Worm (Caenorhabditis elegans): ENCODE data around the gene tpst-1.

tpst-1 gene

DNA sequence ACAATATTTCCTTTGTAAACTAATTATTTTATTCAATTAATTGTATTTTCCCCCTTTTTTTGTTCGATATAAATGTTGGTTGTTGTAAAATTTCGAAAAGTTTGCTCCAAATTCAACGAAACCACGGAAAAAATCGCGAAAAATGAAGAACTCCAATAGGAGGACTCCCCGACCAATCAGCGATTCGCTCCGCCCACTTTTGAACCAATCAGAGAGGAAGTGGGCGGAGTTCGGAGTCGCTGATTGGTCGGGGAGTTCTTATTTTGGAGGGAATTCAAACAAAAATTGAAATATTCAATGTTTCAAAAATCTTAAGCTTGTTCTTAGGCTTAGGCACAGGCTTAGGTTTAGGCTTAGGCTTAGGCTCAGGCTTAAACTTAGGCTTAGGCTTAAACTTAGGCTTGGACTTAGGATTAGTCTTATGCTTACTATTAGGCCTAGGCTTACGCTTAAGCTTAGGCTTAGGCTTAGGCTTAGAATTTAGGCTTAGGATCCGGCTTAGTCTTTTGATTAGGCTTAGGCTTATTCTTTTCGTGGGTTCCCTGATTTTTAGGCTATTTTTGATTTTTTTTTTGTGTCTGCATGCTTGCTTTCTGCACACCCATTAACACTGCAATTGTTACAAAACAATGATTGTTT lies 21.6 kb downstream of the tpst-1 start:
- TF ChIP-seq klf-2 (GFP tag; conservative IDR thresholded peaks at IDR 0.05) = no peak
- TF ChIP-seq tab-1 (GFP tag; IDR thresholded peaks at IDR 0.05) = no peak
- TF ChIP-seq T22C8.4 (GFP tag; IDR thresholded peaks at IDR 0.05) = no peak
- TF ChIP-seq ztf-23 (GFP tag; IDR thresholded peaks at IDR 0.05) = no peak
- no peak for TF ChIP-seq med-1 (GFP tag; optimal IDR thresholded peaks at IDR 0.05; ENCODE audit: insufficient read depth)
- no peak for TF ChIP-seq cog-1 (tag; optimal IDR thresholded peaks at IDR 0.05)
- no peak for TF ChIP-seq ztf-29 (GFP tag; IDR thresholded peaks at IDR 0.05)
- TF ChIP-seq flt-1 (GFP tag; IDR thresholded peaks at IDR 0.05) = no peak
- no peak for TF ChIP-seq ref-1 (GFP tag; conservative IDR thresholded peaks at IDR 0.05)

DNA sequence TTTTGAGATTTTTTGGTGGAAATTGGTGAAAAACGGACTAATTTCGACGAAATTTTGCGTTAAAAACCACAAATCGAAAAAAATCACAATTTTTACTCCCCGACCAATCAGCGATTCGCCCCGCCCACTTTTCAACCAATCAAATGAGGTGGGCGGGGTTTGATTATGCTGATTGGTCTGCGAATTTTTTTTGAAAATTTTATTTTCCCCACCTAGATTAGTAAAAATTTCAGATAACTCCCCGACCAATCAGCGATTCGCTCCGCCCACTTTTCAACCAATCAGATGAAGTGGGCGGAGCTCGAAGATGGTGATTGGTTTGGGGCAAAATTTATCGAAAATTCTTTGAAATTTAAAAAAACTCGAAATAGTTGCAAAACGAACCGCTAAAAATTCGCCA lies 22.9 kb downstream of the tpst-1 start:
- TF ChIP-seq flt-1 (GFP tag; IDR thresholded peaks at IDR 0.05) (no peak), ztf-29 (GFP tag; IDR thresholded peaks at IDR 0.05) (no peak), cog-1 (tag; optimal IDR thresholded peaks at IDR 0.05) (no peak), klf-2 (GFP tag; conservative IDR thresholded peaks at IDR 0.05) (no peak), T22C8.4 (GFP tag; IDR thresholded peaks at IDR 0.05) (no peak), ref-1 (GFP tag; conservative IDR thresholded peaks at IDR 0.05) (no peak), tab-1 (GFP tag; IDR thresholded peaks at IDR 0.05) (no peak), ztf-23 (GFP tag; IDR thresholded peaks at IDR 0.05) (no peak), med-1 (GFP tag; optimal IDR thresholded peaks at IDR 0.05; ENCODE audit: insufficient read depth) (no peak)

DNA sequence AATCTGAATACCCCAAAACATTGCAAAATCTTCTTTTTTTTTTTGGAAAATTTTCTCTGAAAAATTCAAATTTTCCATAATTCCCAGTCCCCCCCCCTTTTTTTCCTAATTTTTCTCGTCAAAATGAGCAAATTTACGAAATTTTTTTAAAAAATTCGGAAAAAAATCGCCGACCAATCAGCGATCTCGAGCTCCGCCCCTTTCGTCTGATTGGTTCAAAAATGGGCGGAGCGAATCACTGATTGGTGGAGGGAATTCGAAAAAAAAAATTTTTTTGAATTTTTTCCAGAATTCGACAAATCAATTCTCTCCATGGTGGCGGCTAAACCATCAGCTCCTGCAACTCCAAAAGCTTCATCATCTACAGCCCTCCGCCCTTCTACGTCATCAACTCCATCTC lies 23.5 kb downstream of the tpst-1 start:
- TF ChIP-seq ref-1 (GFP tag; conservative IDR thresholded peaks at IDR 0.05) (no peak), tab-1 (GFP tag; IDR thresholded peaks at IDR 0.05) (no peak), flt-1 (GFP tag; IDR thresholded peaks at IDR 0.05) (no peak), klf-2 (GFP tag; conservative IDR thresholded peaks at IDR 0.05) (no peak), ztf-29 (GFP tag; IDR thresholded peaks at IDR 0.05) (no peak), ztf-23 (GFP tag; IDR thresholded peaks at IDR 0.05) (no peak), T22C8.4 (GFP tag; IDR thresholded peaks at IDR 0.05) (no peak), cog-1 (tag; optimal IDR thresholded peaks at IDR 0.05) (no peak), med-1 (GFP tag; optimal IDR thresholded peaks at IDR 0.05; ENCODE audit: insufficient read depth) (no peak)

DNA sequence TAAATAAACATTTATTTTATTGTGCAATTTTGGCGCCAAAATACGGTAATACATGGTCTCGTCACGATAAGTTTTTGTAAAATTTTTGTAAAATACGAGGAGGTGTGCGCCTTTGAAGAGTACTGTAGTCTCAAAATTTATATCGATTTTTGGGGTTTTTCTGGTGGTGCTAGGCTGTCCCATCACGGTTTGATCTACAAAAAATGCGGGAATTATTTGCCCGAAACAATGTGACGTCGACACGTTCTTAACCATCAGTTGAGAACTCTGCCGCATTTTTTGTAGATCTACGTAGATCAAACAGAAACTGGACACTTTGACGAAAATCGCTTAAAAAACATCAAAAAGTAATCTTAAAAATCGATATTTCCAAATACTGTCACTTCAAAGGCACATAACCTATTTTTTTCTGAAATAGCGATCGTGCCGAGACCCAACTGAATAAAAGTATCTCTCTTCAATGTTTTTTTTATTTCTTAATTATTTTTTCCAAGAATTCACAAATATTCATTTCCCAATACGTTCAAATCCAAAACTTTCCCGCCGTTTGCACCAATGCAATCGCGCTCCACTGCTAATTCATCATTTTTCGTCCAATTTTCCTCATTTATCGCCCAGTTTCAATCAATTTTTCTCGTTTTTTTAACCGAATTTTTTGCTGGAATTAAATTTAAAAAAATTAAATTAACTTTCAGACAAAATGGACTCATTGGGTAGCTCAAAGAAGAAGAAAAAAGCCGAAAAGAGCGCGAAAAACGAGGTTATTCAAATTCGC lies 36.0 kb downstream of the tpst-1 start, which contains the start of gene pqn-80:
pqn-80 (plus strand) TSS at position 694 of the 775 bp plus-strand sequence.
- TF ChIP-seq ref-1 (GFP tag; conservative IDR thresholded peaks at IDR 0.05) (no peak), T22C8.4 (GFP tag; IDR thresholded peaks at IDR 0.05) (no peak), ztf-29 (GFP tag; IDR thresholded peaks at IDR 0.05) (no peak), med-1 (GFP tag; optimal IDR thresholded peaks at IDR 0.05; ENCODE audit: insufficient read depth) (no peak), tab-1 (GFP tag; IDR thresholded peaks at IDR 0.05) (no peak), ztf-23 (GFP tag; IDR thresholded peaks at IDR 0.05) (no peak), klf-2 (GFP tag; conservative IDR thresholded peaks at IDR 0.05) (no peak), cog-1 (tag; optimal IDR thresholded peaks at IDR 0.05) (no peak), flt-1 (GFP tag; IDR thresholded peaks at IDR 0.05) (no peak)

DNA sequence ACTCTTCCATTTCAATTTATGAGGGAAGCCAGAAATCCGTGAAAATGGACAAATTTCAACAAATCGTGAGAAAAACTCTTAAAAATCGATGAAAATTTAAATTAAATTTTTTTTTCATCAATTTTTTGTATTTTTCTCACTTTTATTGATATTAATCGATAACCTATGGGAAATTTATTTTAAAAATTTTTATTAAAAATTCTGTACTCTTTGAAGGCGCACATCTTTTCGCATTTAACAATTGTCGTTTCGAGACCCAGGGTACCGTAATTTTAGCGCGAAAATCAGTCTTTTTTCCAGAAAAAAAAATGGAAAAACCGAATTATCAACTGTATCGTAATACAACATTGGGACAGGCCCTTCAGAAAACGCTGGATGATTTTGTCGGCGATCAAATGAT lies 37.6 kb downstream of the tpst-1 start, which contains the start of gene gtf-2A2:
gtf-2A2 (plus strand) TSS at position 301 of the 400 bp plus-strand sequence.
- TF ChIP-seq ztf-29 (GFP tag; IDR thresholded peaks at IDR 0.05) = no peak
- no peak for TF ChIP-seq klf-2 (GFP tag; conservative IDR thresholded peaks at IDR 0.05)
- TF ChIP-seq tab-1 (GFP tag; IDR thresholded peaks at IDR 0.05) = no peak

DNA sequence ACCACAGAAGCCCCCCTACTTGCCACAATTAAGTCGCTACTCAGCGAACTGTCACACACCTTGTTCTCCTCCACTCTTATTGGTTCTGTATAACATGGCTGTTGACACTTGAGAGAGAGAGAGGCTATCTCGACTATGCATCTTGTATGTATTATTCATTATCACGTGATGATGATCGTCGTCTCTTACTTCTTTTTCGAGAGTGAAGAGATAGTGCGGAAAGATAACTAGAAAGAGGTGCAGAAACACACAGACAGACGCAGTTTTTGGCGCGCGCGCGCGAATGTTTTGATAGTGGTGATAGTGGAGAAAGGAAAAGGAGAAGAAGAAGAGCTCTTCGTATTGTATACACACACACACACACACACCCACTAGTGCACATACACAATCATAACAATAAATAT lies 45.1 kb downstream of the tpst-1 start:
- TF ChIP-seq ztf-29 (GFP tag; IDR thresholded peaks at IDR 0.05) (no peak; the same call in 1 of the 2 replicates), cog-1 (tag; optimal IDR thresholded peaks at IDR 0.05) (peak; percentile 24)

DNA sequence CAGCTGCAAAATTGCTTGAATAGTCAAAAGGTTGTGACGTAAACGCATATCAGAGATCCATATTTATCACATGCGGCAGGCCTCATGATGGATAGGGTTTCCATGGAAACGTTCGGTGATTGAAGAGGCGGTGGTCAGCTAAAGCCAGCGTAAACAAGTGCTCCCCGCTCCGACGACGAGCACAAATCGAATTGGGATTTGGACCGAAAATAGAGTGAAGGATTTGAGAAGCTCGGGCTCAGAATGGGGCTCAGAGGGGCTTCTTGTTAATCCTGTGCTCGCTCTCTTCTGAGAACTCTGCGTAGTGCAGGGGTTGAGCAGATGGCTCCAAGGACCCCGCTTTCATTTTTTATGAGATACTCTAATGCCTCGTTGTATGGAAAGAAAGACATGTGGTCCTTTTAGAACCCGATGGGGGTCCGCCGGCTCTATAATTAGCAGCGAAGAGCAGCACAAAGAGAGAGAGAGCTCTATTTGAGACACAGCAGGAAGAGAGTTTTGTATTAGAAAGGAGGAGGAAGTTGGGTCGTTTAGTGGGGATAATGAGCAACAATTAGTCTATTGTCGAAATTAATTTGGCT lies 46.1 kb downstream of the tpst-1 start:
- TF ChIP-seq ref-1 (GFP tag; conservative IDR thresholded peaks at IDR 0.05) (no peak), T22C8.4 (GFP tag; IDR thresholded peaks at IDR 0.05) (no peak), ztf-29 (GFP tag; IDR thresholded peaks at IDR 0.05) (no peak), med-1 (GFP tag; optimal IDR thresholded peaks at IDR 0.05; ENCODE audit: insufficient read depth) (no peak), cog-1 (tag; optimal IDR thresholded peaks at IDR 0.05) (no peak), tab-1 (GFP tag; IDR thresholded peaks at IDR 0.05) (no peak), klf-2 (GFP tag; conservative IDR thresholded peaks at IDR 0.05) (no peak), ztf-23 (GFP tag; IDR thresholded peaks at IDR 0.05) (no peak), flt-1 (GFP tag; IDR thresholded peaks at IDR 0.05) (no peak)

DNA sequence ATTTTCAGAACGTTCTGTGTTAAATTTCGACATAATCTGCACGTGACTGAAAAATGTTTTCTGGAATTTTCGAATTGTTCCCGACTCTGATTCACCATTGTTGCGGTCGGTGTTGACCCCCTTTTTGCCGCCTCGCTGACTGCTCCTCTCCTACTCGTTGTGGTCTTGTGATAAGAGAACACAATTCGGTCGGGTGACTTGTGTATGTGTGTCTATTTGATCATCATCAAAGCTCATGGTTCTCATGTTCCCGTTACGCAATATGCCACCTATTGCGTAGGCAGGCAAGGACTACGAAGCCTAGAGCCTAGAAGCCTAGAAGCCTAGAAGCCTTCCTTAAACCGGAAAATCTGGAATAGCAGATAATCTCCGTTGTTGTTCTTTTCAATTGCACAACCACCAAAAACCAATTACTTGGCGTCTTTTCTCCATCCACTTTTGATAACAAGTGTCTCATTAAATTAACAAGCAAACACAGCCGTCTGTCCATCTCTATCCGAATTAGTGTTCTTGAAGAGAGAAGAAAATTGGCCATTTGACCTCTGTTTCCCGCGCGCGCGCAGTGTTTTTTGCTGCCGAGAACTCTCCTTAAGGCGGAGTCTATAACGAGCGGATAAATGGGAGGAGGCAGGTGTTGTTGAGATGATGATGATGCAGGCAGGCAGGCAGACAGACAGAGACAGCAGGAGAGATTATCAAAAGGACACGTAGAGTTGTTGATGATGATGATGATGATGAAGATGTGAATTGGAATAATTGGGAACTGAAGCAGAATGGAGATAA lies 47.2 kb downstream of the tpst-1 start:
- TF ChIP-seq klf-2 (GFP tag; conservative IDR thresholded peaks at IDR 0.05) (no peak), cog-1 (tag; optimal IDR thresholded peaks at IDR 0.05) (no peak), flt-1 (GFP tag; IDR thresholded peaks at IDR 0.05) (0 out of 2 replicates have a peak, but pooled peaks have one; percentile 4), ztf-29 (GFP tag; IDR thresholded peaks at IDR 0.05) (no peak), med-1 (GFP tag; optimal IDR thresholded peaks at IDR 0.05; ENCODE audit: insufficient read depth) (no peak), ref-1 (GFP tag; conservative IDR thresholded peaks at IDR 0.05) (no peak), T22C8.4 (GFP tag; IDR thresholded peaks at IDR 0.05) (no peak), tab-1 (GFP tag; IDR thresholded peaks at IDR 0.05) (peak; percentile 66; the same call in 1 of the 2 replicates), ztf-23 (GFP tag; IDR thresholded peaks at IDR 0.05) (peak; percentile 44; the same call in 1 of the 2 replicates)

DNA sequence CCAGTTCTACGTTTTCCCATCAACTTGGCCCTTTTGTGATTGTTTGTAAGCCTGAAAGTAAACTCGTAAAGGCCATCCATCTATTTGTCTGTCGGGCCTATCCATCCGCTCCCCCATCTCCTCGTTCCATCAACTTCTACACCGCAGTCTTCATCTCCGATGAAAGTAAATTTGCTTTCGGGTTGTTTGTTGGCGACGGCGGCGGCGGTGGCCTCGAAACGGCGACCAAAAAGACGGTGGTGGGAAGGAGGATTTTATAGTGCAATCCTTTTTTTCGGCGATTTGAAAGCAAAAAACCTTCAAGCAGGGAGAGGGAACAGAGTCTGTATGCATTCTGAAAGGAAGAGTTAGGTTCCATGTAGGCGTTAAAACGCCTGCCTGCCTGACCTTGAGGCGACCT lies 47.9 kb downstream of the tpst-1 start:
- no peak for TF ChIP-seq med-1 (GFP tag; optimal IDR thresholded peaks at IDR 0.05; ENCODE audit: insufficient read depth)
- TF ChIP-seq tab-1 (GFP tag; IDR thresholded peaks at IDR 0.05) = no peak
- TF ChIP-seq klf-2 (GFP tag; conservative IDR thresholded peaks at IDR 0.05) = no peak
- TF ChIP-seq flt-1 (GFP tag; IDR thresholded peaks at IDR 0.05) = no peak
- no peak for TF ChIP-seq cog-1 (tag; optimal IDR thresholded peaks at IDR 0.05)
- TF ChIP-seq T22C8.4 (GFP tag; IDR thresholded peaks at IDR 0.05) = no peak
- TF ChIP-seq ref-1 (GFP tag; conservative IDR thresholded peaks at IDR 0.05) = no peak
- no peak for TF ChIP-seq ztf-29 (GFP tag; IDR thresholded peaks at IDR 0.05)
- TF ChIP-seq ztf-23 (GFP tag; IDR thresholded peaks at IDR 0.05) = no peak
